Worm (Caenorhabditis elegans) whole organism, L3 larva: ENCODE measurements around the gene hmt-1.
"Not testable (repeated sequence)": the region's sequence is repeated elsewhere in the genome, so short reads cannot be mapped to it uniquely, and the experiment has no call there.

Experiments used
- R02D3.7 ChIP-seq: fragments of 150-350 bp; optimal IDR thresholded peaks from 2 replicates; lab custom pipeline; 2014; ENCODE audit warnings: missing biosample characterization, missing genetic modification characterization
- ZK546.5 ChIP-seq: sonication (generic microtip); optimal IDR thresholded peaks from 2 replicates; lab custom pipeline; 2017; ENCODE audit warnings: missing biosample characterization, missing genetic modification characterization
- ama-1 ChIP-seq: fragments of 150-350 bp; optimal IDR thresholded peaks from 2 replicates; lab custom pipeline; 2018
- ceh-28 ChIP-seq: fragments of 150-350 bp; optimal IDR thresholded peaks from 2 replicates; lab custom pipeline; 2014; ENCODE audit warnings: missing biosample characterization, missing genetic modification reagents, missing genetic modification characterization
- ceh-82 ChIP-seq: fragments of 150-350 bp; optimal IDR thresholded peaks from 2 replicates; lab custom pipeline; 2014; ENCODE audit warnings: missing biosample characterization, missing genetic modification characterization
- ceh-9 ChIP-seq: sonication (generic microtip); optimal IDR thresholded peaks from 2 replicates; lab custom pipeline; 2018; ENCODE audit warnings: missing biosample characterization, missing genetic modification characterization
- daf-12 ChIP-seq: fragments of 150-350 bp; optimal IDR thresholded peaks from 2 replicates; lab custom pipeline; 2014; ENCODE audit warnings: missing biosample characterization, missing genetic modification reagents, missing genetic modification characterization
- egl-27 ChIP-seq: sonication (generic microtip); optimal IDR thresholded peaks from 4 replicates; lab custom pipeline; 2017; ENCODE audit warnings: missing biosample characterization, missing genetic modification reagents, missing genetic modification characterization
- egl-5 ChIP-seq: fragments of 150-350 bp; optimal IDR thresholded peaks from 2 replicates; lab custom pipeline; 2017; ENCODE audit warnings: missing biosample characterization, missing genetic modification reagents, missing genetic modification characterization, inconsistent platforms
- elt-1 ChIP-seq: fragments of 150-350 bp; optimal IDR thresholded peaks from 2 replicates; lab custom pipeline; 2014; ENCODE audit warnings: missing biosample characterization, missing genetic modification characterization
- elt-2 ChIP-seq: sonication (generic microtip); optimal IDR thresholded peaks from 2 replicates; lab custom pipeline; 2016; ENCODE audit warnings: missing genetic modification reagents, mild to moderate bottlenecking, missing genetic modification characterization, missing compliant biosample characterization
- eor-1 ChIP-seq, 2 experiments: fragments of 150-350 bp; optimal IDR thresholded peaks; 2 replicates each; lab custom pipeline; 2014 to 2018; ENCODE audit warnings: missing biosample characterization in 2 of 2, missing genetic modification characterization in 2 of 2
- hmg-11 ChIP-seq: sonication (generic microtip); optimal IDR thresholded peaks from 2 replicates; lab custom pipeline; 2016; ENCODE audit warnings: missing genetic modification characterization, missing compliant biosample characterization
- jun-1 ChIP-seq: fragments of 150-350 bp; optimal IDR thresholded peaks from 2 replicates; lab custom pipeline; 2014; ENCODE audit warnings: missing biosample characterization, missing genetic modification reagents, missing genetic modification characterization
- lin-15B ChIP-seq: fragments of 150-350 bp; optimal IDR thresholded peaks from 2 replicates; lab custom pipeline; 2014; ENCODE audit warnings: missing biosample characterization, missing genetic modification characterization
- lin-39 ChIP-seq: fragments of 150-350 bp; optimal IDR thresholded peaks from 2 replicates; lab custom pipeline; 2018; ENCODE audit warnings: missing biosample characterization, missing genetic modification reagents, missing genetic modification characterization
- lsy-12 ChIP-seq: sonication (generic microtip); optimal IDR thresholded peaks from 2 replicates; lab custom pipeline; 2016; ENCODE audit warnings: mild to moderate bottlenecking, missing genetic modification characterization, missing compliant biosample characterization
- mdl-1 ChIP-seq: fragments of 150-350 bp; optimal IDR thresholded peaks from 2 replicates; lab custom pipeline; 2014; ENCODE audit warnings: missing biosample characterization, missing genetic modification characterization
- mml-1 ChIP-seq: fragments of 150-350 bp; sonication (generic microtip); optimal IDR thresholded peaks from 3 replicates; lab custom pipeline; 2014; ENCODE audit warnings: missing biosample characterization, missing genetic modification characterization
- nfya-1 ChIP-seq: sonication (generic microtip); optimal IDR thresholded peaks from 2 replicates; lab custom pipeline; 2017; ENCODE audit warnings: missing genetic modification characterization, mild to moderate bottlenecking, missing compliant biosample characterization, antibody characterized with exemption, moderate library complexity; ENCODE audit not compliant: insufficient read depth
- nhr-12 ChIP-seq: fragments of 150-350 bp; optimal IDR thresholded peaks from 2 replicates; lab custom pipeline; 2014; ENCODE audit warnings: missing biosample characterization, missing genetic modification characterization
- nhr-23 ChIP-seq: fragments of 150-350 bp; optimal IDR thresholded peaks from 2 replicates; lab custom pipeline; 2014; ENCODE audit warnings: missing biosample characterization, missing genetic modification reagents, missing genetic modification characterization
- nhr-237 ChIP-seq: fragments of 150-350 bp; optimal IDR thresholded peaks from 2 replicates; lab custom pipeline; 2014; ENCODE audit warnings: missing biosample characterization, missing genetic modification characterization
- nhr-28 ChIP-seq: fragments of 150-350 bp; optimal IDR thresholded peaks from 2 replicates; lab custom pipeline; 2014; ENCODE audit warnings: missing biosample characterization, missing genetic modification characterization
- nhr-43 ChIP-seq: sonication (generic microtip); optimal IDR thresholded peaks from 2 replicates; lab custom pipeline; 2016; ENCODE audit warnings: mild to moderate bottlenecking, missing genetic modification characterization, missing compliant biosample characterization; ENCODE audit not compliant: poor library complexity, severe bottlenecking
- nhr-67 ChIP-seq: fragments of 150-350 bp; optimal IDR thresholded peaks from 2 replicates; lab custom pipeline; 2014; ENCODE audit warnings: missing biosample characterization, missing genetic modification characterization
- nhr-77 ChIP-seq: fragments of 150-350 bp; optimal IDR thresholded peaks from 2 replicates; lab custom pipeline; 2014; ENCODE audit warnings: missing biosample characterization, missing genetic modification characterization
- pha-4 ChIP-seq: fragments of 150-350 bp; optimal IDR thresholded peaks from 2 replicates; lab custom pipeline; 2014; ENCODE audit warnings: missing biosample characterization, missing genetic modification reagents, missing genetic modification characterization
- pqm-1 ChIP-seq: fragments of 150-350 bp; optimal IDR thresholded peaks from 2 replicates; lab custom pipeline; 2017; ENCODE audit warnings: missing biosample characterization, missing genetic modification characterization, inconsistent platforms
- sea-2 ChIP-seq: fragments of 150-350 bp; sonication (generic microtip); optimal IDR thresholded peaks from 4 replicates; lab custom pipeline; 2014; ENCODE audit warnings: missing biosample characterization, missing genetic modification reagents, missing genetic modification characterization
- snpc-4 ChIP-seq: fragments of 150-350 bp; optimal IDR thresholded peaks from 2 replicates; lab custom pipeline; 2014; ENCODE audit warnings: missing biosample characterization, missing genetic modification characterization
- unc-62 ChIP-seq: fragments of 150-350 bp; sonication (generic microtip); optimal IDR thresholded peaks from 4 replicates; lab custom pipeline; 2014; ENCODE audit warnings: missing biosample characterization, missing genetic modification reagents, missing genetic modification characterization
- ztf-4 ChIP-seq: fragments of 150-350 bp; optimal IDR thresholded peaks from 2 replicates; lab custom pipeline; 2014; ENCODE audit warnings: missing biosample characterization, missing genetic modification characterization

hmt-1 gene

ce11 chrIII:11138922-11139321, 39.2 kb upstream of the hmt-1 start, which contains the start of gene fbxa-128:
fbxa-128 (minus strand) TSS chrIII:11139113.
- TF ChIP-seq lin-39, result peak; percentile 55
- TF ChIP-seq elt-2 (tag; lab: Kevin White, UChicago), result peak; percentile 47
- no peak for TF ChIP-seq egl-5 (tag; lab: Kevin White, UChicago)
- no peak for TF ChIP-seq elt-1 (tag; lab: Kevin White, UChicago)
- no peak for TF ChIP-seq nhr-67 (tag; lab: Kevin White, UChicago)
- peak; percentile 46 for TF ChIP-seq pqm-1 (tag; lab: Kevin White, UChicago)
- no peak for TF ChIP-seq nhr-12 (tag; lab: Kevin White, UChicago)
- TF ChIP-seq ama-1, result no peak
- no peak for TF ChIP-seq lsy-12
- TF ChIP-seq egl-27 (tag; lab: Kevin White, UChicago), result no peak
- TF ChIP-seq R02D3.7 (tag; lab: Kevin White, UChicago), result no peak
- no peak for TF ChIP-seq nhr-237
- TF ChIP-seq hmg-11 (tag; lab: Kevin White, UChicago), result peak; percentile 4
- peak; percentile 59 for TF ChIP-seq nfya-1 (tag; lab: Kevin White, UChicago)
- TF ChIP-seq eor-1 (tag; optimal IDR thresholded peaks at IDR 0.05; lab: Kevin White, UChicago), result no peak
- no peak for TF ChIP-seq nhr-23 (tag; lab: Kevin White, UChicago)
- TF ChIP-seq ceh-82 (tag; lab: Kevin White, UChicago), result no peak
- TF ChIP-seq lin-15B (tag; lab: Kevin White, UChicago), result peak; percentile 60
- no peak for TF ChIP-seq nhr-43
- TF ChIP-seq pha-4 (tag; lab: Kevin White, UChicago), result peak; percentile 41

- not testable (repeated sequence) for TF ChIP-seq unc-62 (GFP tag; lab: Kevin White, UChicago); daf-12; egl-5 (tag; lab: Kevin White, UChicago)
Observed at ce11 chrIII:11131475-11131874, 31.7 kb upstream of the hmt-1 start, which contains the start of gene pha-1. pha-1 (plus strand) TSS chrIII:11131775.

- TF ChIP-seq nhr-237 (no peak), nhr-12 (tag; lab: Kevin White, UChicago) (no peak), ceh-9 (tag; lab: Kevin White, UChicago) (no peak), nfya-1 (tag; lab: Kevin White, UChicago) (peak; percentile 7), pqm-1 (tag; lab: Kevin White, UChicago) (no peak), ceh-28 (tag; lab: Kevin White, UChicago) (peak; percentile 44), sea-2 (no peak), nhr-28 (tag; lab: Kevin White, UChicago) (no peak), pha-4 (tag; lab: Kevin White, UChicago) (no peak), nhr-77 (no peak), ZK546.5 (tag; lab: Kevin White, UChicago) (no peak), ceh-82 (tag; lab: Kevin White, UChicago) (no peak)
Observed at ce11 chrIII:11129363-11129762, 29.6 kb upstream of the hmt-1 start.

ce11 chrIII:11127528-11127927, 27.8 kb upstream of the hmt-1 start, which contains the start of gene Y48A6C.8:
Y48A6C.8 (minus strand) TSS chrIII:11127628.
- TF ChIP-seq nhr-67 (tag; lab: Kevin White, UChicago) (no peak), pha-4 (tag; lab: Kevin White, UChicago) (no peak), sea-2 (no peak), elt-1 (tag; lab: Kevin White, UChicago) (no peak), ceh-9 (tag; lab: Kevin White, UChicago) (no peak), nhr-28 (tag; lab: Kevin White, UChicago) (no peak), egl-5 (tag; lab: Kevin White, UChicago) (no peak)

ce11 chrIII:11123844-11124243, 24.1 kb upstream of the hmt-1 start:
- TF ChIP-seq egl-5 (tag; lab: Kevin White, UChicago) (no peak), nhr-77 (no peak), snpc-4 (peak; percentile 44), mdl-1 (tag; lab: Kevin White, UChicago) (no peak), ztf-4 (tag; lab: Kevin White, UChicago) (no peak), jun-1 (no peak), sea-2 (no peak), mml-1 (tag; lab: Kevin White, UChicago) (no peak)
